Worm (Caenorhabditis elegans) whole organism, L3 larva: Measurements from ENCODE around the gene F29A7.4.

ENCODE experiments used
- R02D3.7 ChIP-seq: fragments of 150-350 bp; optimal IDR thresholded peaks from 2 replicates; lab custom pipeline; 2014; ENCODE audit warnings: missing biosample characterization, missing genetic modification characterization
- ZK546.5 ChIP-seq: sonication (generic microtip); optimal IDR thresholded peaks from 2 replicates; lab custom pipeline; 2017; ENCODE audit warnings: missing biosample characterization, missing genetic modification characterization
- ceh-16 ChIP-seq: sonication (generic microtip); optimal IDR thresholded peaks from 2 replicates; lab custom pipeline; 2017; ENCODE audit warnings: missing biosample characterization, missing genetic modification characterization
- ceh-82 ChIP-seq: fragments of 150-350 bp; optimal IDR thresholded peaks from 2 replicates; lab custom pipeline; 2014; ENCODE audit warnings: missing biosample characterization, missing genetic modification characterization
- egl-27 ChIP-seq: sonication (generic microtip); optimal IDR thresholded peaks from 4 replicates; lab custom pipeline; 2017; ENCODE audit warnings: missing biosample characterization, missing genetic modification reagents, missing genetic modification characterization
- egl-5 ChIP-seq: fragments of 150-350 bp; optimal IDR thresholded peaks from 2 replicates; lab custom pipeline; 2017; ENCODE audit warnings: missing biosample characterization, missing genetic modification reagents, missing genetic modification characterization, inconsistent platforms
- elt-1 ChIP-seq: fragments of 150-350 bp; optimal IDR thresholded peaks from 2 replicates; lab custom pipeline; 2014; ENCODE audit warnings: missing biosample characterization, missing genetic modification characterization
- elt-2 ChIP-seq: sonication (generic microtip); optimal IDR thresholded peaks from 2 replicates; lab custom pipeline; 2016; ENCODE audit warnings: missing genetic modification reagents, mild to moderate bottlenecking, missing genetic modification characterization, missing compliant biosample characterization
- elt-3 ChIP-seq, 3 experiments: fragments of 150-350 bp in 1 of 3; sonication (generic microtip) in 2 of 3; optimal IDR thresholded peaks; 2 replicates in 2 of 3; 4 replicates in 1 of 3; lab custom pipeline; 2014 to 2017; ENCODE audit warnings: missing biosample characterization in 3 of 3, missing genetic modification characterization in 3 of 3
- fkh-10 ChIP-seq: sonication (generic microtip); optimal IDR thresholded peaks from 2 replicates; lab custom pipeline; 2017; ENCODE audit warnings: missing biosample characterization, missing genetic modification reagents, missing genetic modification characterization
- fkh-2 ChIP-seq: fragments of 150-350 bp; optimal IDR thresholded peaks from 2 replicates; lab custom pipeline; 2014; ENCODE audit warnings: missing biosample characterization, missing genetic modification reagents, missing genetic modification characterization
- fos-1 ChIP-seq: fragments of 150-350 bp; optimal IDR thresholded peaks from 2 replicates; lab custom pipeline; 2014; ENCODE audit warnings: missing biosample characterization, missing genetic modification characterization
- hmg-11 ChIP-seq: sonication (generic microtip); optimal IDR thresholded peaks from 2 replicates; lab custom pipeline; 2016; ENCODE audit warnings: missing genetic modification characterization, missing compliant biosample characterization
- lin-15B ChIP-seq: fragments of 150-350 bp; optimal IDR thresholded peaks from 2 replicates; lab custom pipeline; 2014; ENCODE audit warnings: missing biosample characterization, missing genetic modification characterization
- lin-39 ChIP-seq: fragments of 150-350 bp; optimal IDR thresholded peaks from 2 replicates; lab custom pipeline; 2018; ENCODE audit warnings: missing biosample characterization, missing genetic modification reagents, missing genetic modification characterization
- lsy-12 ChIP-seq: sonication (generic microtip); optimal IDR thresholded peaks from 2 replicates; lab custom pipeline; 2016; ENCODE audit warnings: mild to moderate bottlenecking, missing genetic modification characterization, missing compliant biosample characterization
- mdl-1 ChIP-seq: fragments of 150-350 bp; optimal IDR thresholded peaks from 2 replicates; lab custom pipeline; 2014; ENCODE audit warnings: missing biosample characterization, missing genetic modification characterization
- mml-1 ChIP-seq: fragments of 150-350 bp; sonication (generic microtip); optimal IDR thresholded peaks from 3 replicates; lab custom pipeline; 2014; ENCODE audit warnings: missing biosample characterization, missing genetic modification characterization
- nhr-11 ChIP-seq: fragments of 150-350 bp; optimal IDR thresholded peaks from 2 replicates; lab custom pipeline; 2014; ENCODE audit warnings: missing biosample characterization, missing genetic modification characterization
- nhr-12 ChIP-seq: fragments of 150-350 bp; optimal IDR thresholded peaks from 2 replicates; lab custom pipeline; 2014; ENCODE audit warnings: missing biosample characterization, missing genetic modification characterization
- nhr-23 ChIP-seq: fragments of 150-350 bp; optimal IDR thresholded peaks from 2 replicates; lab custom pipeline; 2014; ENCODE audit warnings: missing biosample characterization, missing genetic modification reagents, missing genetic modification characterization
- nhr-237 ChIP-seq: fragments of 150-350 bp; optimal IDR thresholded peaks from 2 replicates; lab custom pipeline; 2014; ENCODE audit warnings: missing biosample characterization, missing genetic modification characterization
- nhr-25 ChIP-seq: sonication (generic microtip); optimal IDR thresholded peaks from 2 replicates; lab custom pipeline; 2017; ENCODE audit warnings: missing biosample characterization, missing genetic modification characterization
- nhr-28 ChIP-seq: fragments of 150-350 bp; optimal IDR thresholded peaks from 2 replicates; lab custom pipeline; 2014; ENCODE audit warnings: missing biosample characterization, missing genetic modification characterization
- nhr-43 ChIP-seq: sonication (generic microtip); optimal IDR thresholded peaks from 2 replicates; lab custom pipeline; 2016; ENCODE audit warnings: mild to moderate bottlenecking, missing genetic modification characterization, missing compliant biosample characterization; ENCODE audit not compliant: poor library complexity, severe bottlenecking
- nhr-67 ChIP-seq: fragments of 150-350 bp; optimal IDR thresholded peaks from 2 replicates; lab custom pipeline; 2014; ENCODE audit warnings: missing biosample characterization, missing genetic modification characterization
- nhr-76 ChIP-seq: fragments of 150-350 bp; sonication (generic microtip); optimal IDR thresholded peaks from 5 replicates; lab custom pipeline; 2014; ENCODE audit warnings: missing biosample characterization, missing genetic modification characterization
- pha-4 ChIP-seq: fragments of 150-350 bp; optimal IDR thresholded peaks from 2 replicates; lab custom pipeline; 2014; ENCODE audit warnings: missing biosample characterization, missing genetic modification reagents, missing genetic modification characterization
- pqm-1 ChIP-seq: fragments of 150-350 bp; optimal IDR thresholded peaks from 2 replicates; lab custom pipeline; 2017; ENCODE audit warnings: missing biosample characterization, missing genetic modification characterization, inconsistent platforms
- sea-2 ChIP-seq: fragments of 150-350 bp; sonication (generic microtip); optimal IDR thresholded peaks from 4 replicates; lab custom pipeline; 2014; ENCODE audit warnings: missing biosample characterization, missing genetic modification reagents, missing genetic modification characterization
- skn-1 ChIP-seq: fragments of 150-350 bp; optimal IDR thresholded peaks from 2 replicates; lab custom pipeline; 2014; ENCODE audit warnings: missing biosample characterization, missing genetic modification characterization
- snpc-4 ChIP-seq: fragments of 150-350 bp; optimal IDR thresholded peaks from 2 replicates; lab custom pipeline; 2014; ENCODE audit warnings: missing biosample characterization, missing genetic modification characterization
- tbx-2 ChIP-seq: sonication (generic microtip); optimal IDR thresholded peaks from 2 replicates; lab custom pipeline; 2016; ENCODE audit warnings: mild to moderate bottlenecking, missing genetic modification characterization, missing compliant biosample characterization
- unc-39 ChIP-seq: sonication (generic microtip); optimal IDR thresholded peaks from 4 replicates; lab custom pipeline; 2017; ENCODE audit warnings: missing biosample characterization, missing genetic modification characterization
- unc-62 ChIP-seq: fragments of 150-350 bp; sonication (generic microtip); optimal IDR thresholded peaks from 4 replicates; lab custom pipeline; 2014; ENCODE audit warnings: missing biosample characterization, missing genetic modification reagents, missing genetic modification characterization
- zag-1 ChIP-seq: fragments of 150-350 bp; optimal IDR thresholded peaks from 2 replicates; lab custom pipeline; 2014; ENCODE audit warnings: missing biosample characterization, missing genetic modification characterization
- ztf-11 ChIP-seq: fragments of 150-350 bp; optimal IDR thresholded peaks from 2 replicates; lab custom pipeline; 2014; ENCODE audit warnings: missing biosample characterization, missing genetic modification characterization
- ztf-4 ChIP-seq: fragments of 150-350 bp; optimal IDR thresholded peaks from 2 replicates; lab custom pipeline; 2014; ENCODE audit warnings: missing biosample characterization, missing genetic modification characterization

Gene F29A7.4

DNA sequence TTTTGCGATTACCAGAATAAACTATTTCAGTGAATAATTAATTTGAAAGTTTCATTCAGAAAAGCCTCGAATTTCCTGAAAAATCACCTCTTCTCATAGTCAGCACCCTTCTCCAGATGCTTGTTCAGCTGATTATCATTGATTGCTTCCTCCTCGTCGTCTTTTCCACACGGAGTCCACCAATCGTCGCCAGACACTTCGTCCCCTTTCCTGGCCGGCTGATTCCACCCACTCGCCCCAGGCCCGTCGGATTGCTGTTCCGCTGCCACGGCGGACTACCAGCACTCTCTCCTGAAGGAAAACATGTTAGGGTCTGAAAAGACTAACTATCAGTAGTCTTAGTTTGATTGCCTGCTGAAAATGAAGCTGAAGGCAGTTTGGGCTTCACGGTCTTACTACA lies 31.0 kb downstream of the F29A7.4 start:
- TF ChIP-seq R02D3.7 (tag; lab: Kevin White, UChicago) = no peak
- no peak for TF ChIP-seq nhr-12 (tag; lab: Kevin White, UChicago)
- no peak for TF ChIP-seq ZK546.5
- no peak for TF ChIP-seq nhr-25 (tag; lab: Kevin White, UChicago)
- no peak for TF ChIP-seq pqm-1 (tag; lab: Kevin White, UChicago)
- TF ChIP-seq hmg-11 (tag; lab: Kevin White, UChicago) = no peak
- no peak for TF ChIP-seq nhr-23
- TF ChIP-seq ztf-11 (tag; lab: Kevin White, UChicago) = no peak
- TF ChIP-seq ceh-82 (tag; lab: Kevin White, UChicago) = no peak
- TF ChIP-seq nhr-67 (tag; lab: Kevin White, UChicago) = no peak
- no peak for TF ChIP-seq mml-1 (tag; lab: Kevin White, UChicago)
- TF ChIP-seq nhr-237 (tag; lab: Kevin White, UChicago) = no peak
- TF ChIP-seq fos-1 (tag; lab: Kevin White, UChicago) = no peak
- no peak for TF ChIP-seq fkh-10 (GFP tag; lab: Kevin White, UChicago)

DNA sequence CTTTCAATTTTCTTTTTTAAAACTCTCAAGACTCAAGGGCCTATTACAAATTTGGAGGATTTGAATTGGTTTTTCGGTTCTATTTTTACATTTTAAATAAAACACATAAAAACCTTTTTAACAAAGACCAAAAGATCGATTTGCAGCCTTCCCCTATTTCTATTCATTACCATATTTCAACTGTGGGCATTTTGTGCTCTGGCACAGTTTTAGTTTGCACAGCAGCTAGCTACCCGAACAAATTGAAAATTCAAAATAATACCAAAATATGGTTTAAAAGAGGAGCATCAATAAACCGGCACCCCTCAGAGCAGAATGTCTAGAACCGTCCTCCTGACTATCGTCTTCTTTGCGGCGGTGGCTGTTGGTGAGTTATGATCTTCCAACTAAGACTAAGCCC lies 31.6 kb downstream of the F29A7.4 start, which contains the start of gene F08D12.2:
TSS of gene F08D12.2 (plus strand) at position 301 of the 400 bp plus-strand sequence.
- no peak for TF ChIP-seq ztf-4
- TF ChIP-seq zag-1 = no peak
- no peak for TF ChIP-seq lin-39
- TF ChIP-seq pha-4 (tag; lab: Kevin White, UChicago) = no peak
- TF ChIP-seq tbx-2 (tag; lab: Kevin White, UChicago) = no peak
- no peak for TF ChIP-seq elt-2 (tag; lab: Kevin White, UChicago)
- no peak for TF ChIP-seq elt-1 (tag; lab: Kevin White, UChicago)
- TF ChIP-seq ceh-82 (tag; lab: Kevin White, UChicago) = no peak
- TF ChIP-seq nhr-11 = no peak
- TF ChIP-seq nhr-12 (tag; lab: Kevin White, UChicago) = no peak
- no peak for TF ChIP-seq unc-39 (tag; lab: Kevin White, UChicago)
- TF ChIP-seq fos-1 (tag; lab: Kevin White, UChicago) = no peak
- TF ChIP-seq egl-5 (tag; lab: Kevin White, UChicago) = no peak
- TF ChIP-seq lsy-12 (tag; lab: Kevin White, UChicago) = no peak
- TF ChIP-seq fkh-10 (GFP tag; lab: Kevin White, UChicago) = no peak
- no peak for TF ChIP-seq fkh-2

DNA sequence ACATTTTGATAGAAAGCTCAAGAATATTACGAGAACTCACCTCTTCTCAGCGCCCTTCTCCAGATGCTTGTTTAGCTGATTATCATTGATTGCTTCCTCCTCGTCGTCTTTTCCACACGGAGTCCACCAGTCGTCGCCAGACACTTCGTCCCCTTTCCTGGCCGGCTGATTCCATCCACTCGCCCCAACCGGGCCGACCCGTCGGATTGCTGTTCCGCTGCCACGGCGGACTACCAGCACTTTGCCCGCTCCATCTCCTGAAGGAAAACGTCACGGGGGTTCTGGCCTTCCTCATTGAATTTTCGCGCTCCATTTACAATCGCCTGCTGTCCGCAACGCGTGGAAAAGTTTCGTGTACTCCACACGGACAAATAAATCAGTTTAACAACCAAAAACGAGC lies 33.6 kb downstream of the F29A7.4 start:
- TF ChIP-seq elt-2 (tag; lab: Kevin White, UChicago) = no peak
- no peak for TF ChIP-seq tbx-2 (tag; lab: Kevin White, UChicago)
- TF ChIP-seq nhr-23 = no peak
- TF ChIP-seq ztf-11 (tag; lab: Kevin White, UChicago) = no peak
- TF ChIP-seq skn-1 (tag; lab: Kevin White, UChicago) = no peak
- no peak for TF ChIP-seq mdl-1 (tag; lab: Kevin White, UChicago)
- no peak for TF ChIP-seq unc-62
- TF ChIP-seq ZK546.5 = no peak
- TF ChIP-seq fkh-2 = no peak
- TF ChIP-seq sea-2 (GFP tag; lab: Kevin White, UChicago) = no peak
- TF ChIP-seq nhr-76 (tag; lab: Kevin White, UChicago) = no peak
- no peak for TF ChIP-seq lin-39
- no peak for TF ChIP-seq nhr-12 (tag; lab: Kevin White, UChicago)
- TF ChIP-seq ceh-16 (tag; lab: Kevin White, UChicago) = no peak
- TF ChIP-seq egl-27 = no peak
- no peak for TF ChIP-seq nhr-43 (tag; lab: Kevin White, UChicago)
- no peak for TF ChIP-seq lin-15B
- TF ChIP-seq nhr-28 (tag; lab: Kevin White, UChicago) = no peak
- no peak for TF ChIP-seq unc-39 (tag; lab: Kevin White, UChicago)
- TF ChIP-seq hmg-11 (tag; lab: Kevin White, UChicago) = no peak

DNA sequence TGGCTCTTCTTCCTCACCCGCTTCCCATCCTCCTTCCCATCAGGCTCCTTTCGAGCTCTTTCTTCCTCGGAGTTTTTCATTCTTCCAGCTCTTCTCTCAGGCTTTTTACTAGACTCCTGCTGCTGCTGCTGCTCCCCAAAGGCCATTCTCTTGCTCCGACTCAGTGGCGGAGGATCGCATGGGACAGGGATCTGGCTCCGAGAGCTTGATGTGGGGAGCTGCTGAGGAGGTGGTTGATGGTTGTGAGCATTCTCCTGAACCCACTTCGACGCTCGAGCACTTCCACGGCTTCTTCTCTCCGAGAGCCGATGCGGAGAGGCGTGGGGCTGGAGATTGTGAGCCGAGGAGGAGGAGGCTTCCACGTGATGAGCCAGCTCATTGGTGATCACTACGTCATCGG lies 36.0 kb downstream of the F29A7.4 start:
- TF ChIP-seq ceh-82 (tag; lab: Kevin White, UChicago) (no peak), lin-39 (no peak), ztf-4 (no peak), R02D3.7 (tag; lab: Kevin White, UChicago) (no peak), elt-3 (tag; optimal IDR thresholded peaks at IDR 0.05; lab: Kevin White, UChicago) (no peak), lin-15B (no peak), elt-2 (tag; lab: Kevin White, UChicago) (no peak), hmg-11 (tag; lab: Kevin White, UChicago) (no peak), fos-1 (tag; lab: Kevin White, UChicago) (no peak), snpc-4 (tag; lab: Kevin White, UChicago) (no peak)
